Fruit fly (Drosophila melanogaster): Measurements from ENCODE around the gene CG14563.

dm6 chr3L:21808003-21808530, 34.1 kb downstream of the CG14563 start:
- no peak for TF ChIP-seq D1 (tag; optimal IDR thresholded peaks at IDR 0.05)
- peak; percentile 42 for TF ChIP-seq EcR (GFP tag; optimal IDR thresholded peaks at IDR 0.05)
- peak; percentile 45 for TF ChIP-seq Pif1A (GFP tag; optimal IDR thresholded peaks at IDR 0.05)
- peak; percentile 30; the same call in 1 of the 2 replicates for TF ChIP-seq rn (GFP tag; IDR thresholded peaks at IDR 0.05)
- TF ChIP-seq gl (tag; optimal IDR thresholded peaks at IDR 0.05) = no peak
- peak; percentile 73 for TF ChIP-seq CG8159 (tag; optimal IDR thresholded peaks at IDR 0.05)
- no peak for TF ChIP-seq CG13204 (GFP tag; optimal IDR thresholded peaks at IDR 0.05)
- peak; percentile 65 for TF ChIP-seq CG34367 (tag; optimal IDR thresholded peaks at IDR 0.05)
- TF ChIP-seq Pif1B (GFP tag; optimal IDR thresholded peaks at IDR 0.05) = peak; percentile 65
- peak; percentile 74 for TF ChIP-seq CG9948 (tag; optimal IDR thresholded peaks at IDR 0.05)

All from whole organism, pupa.